Worm (Caenorhabditis elegans): ENCODE data around the gene srg-54.
"Not testable (repeated sequence)": the region's sequence is repeated elsewhere in the genome, so short reads cannot be mapped to it uniquely, and the experiment has no call there.

DNA sequence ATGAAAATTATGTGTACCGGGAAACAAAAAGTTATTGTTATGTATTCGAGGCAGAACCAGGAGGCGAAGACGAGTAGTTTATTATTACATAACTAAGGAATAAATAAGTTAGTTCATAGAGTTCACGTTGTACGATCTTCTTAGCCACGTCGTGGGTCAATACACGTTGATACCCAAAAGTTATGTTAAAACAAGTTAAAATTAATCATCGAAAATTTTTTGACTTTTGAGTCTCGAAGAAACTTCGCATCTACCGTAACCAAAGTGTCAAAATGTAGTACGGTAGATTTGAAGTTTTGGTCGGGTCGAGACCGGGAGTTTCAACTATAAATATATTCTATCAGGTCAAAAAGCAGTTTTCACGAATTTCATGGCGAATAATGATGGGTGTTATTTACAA lies 47.3 kb downstream of the srg-54 start, which contains the start of gene ZC412.10:
- not testable (repeated sequence) for TF ChIP-seq flt-1 (GFP tag; IDR thresholded peaks at IDR 0.05); ets-7 (tag; optimal IDR thresholded peaks at IDR 0.05); hmg-4 (GFP tag; optimal IDR thresholded peaks at IDR 0.05); F13C5.2 (tag; optimal IDR thresholded peaks at IDR 0.05); ama-1 (optimal IDR thresholded peaks at IDR 0.05); hnd-1 (tag; optimal IDR thresholded peaks at IDR 0.05); tbx-37 (GFP tag; conservative IDR thresholded peaks at IDR 0.05)
